Fruit fly (Drosophila melanogaster): ENCODE results near the gene ZnT35C.

dm6 chr2L:15273521-15274123, 26.1 kb upstream of the ZnT35C start:
- TF ChIP-seq CG5204 (GFP tag; optimal IDR thresholded peaks at IDR 0.05): no peak
- TF ChIP-seq tj (GFP tag; optimal IDR thresholded peaks at IDR 0.05): no peak
- no peak for TF ChIP-seq kay (GFP tag; ENCODE audit: borderline replicate concordance)
- no peak for TF ChIP-seq cnc (optimal IDR thresholded peaks at IDR 0.05)
- no peak for TF ChIP-seq toe (GFP tag; optimal IDR thresholded peaks at IDR 0.05)
- no peak for TF ChIP-seq Mnt (GFP tag; optimal IDR thresholded peaks at IDR 0.05)
- no peak for TF ChIP-seq CG7101 (tag; optimal IDR thresholded peaks at IDR 0.05)

All from whole organism, adult.